Worm (Caenorhabditis elegans) whole organism, midembryonic: ENCODE results near the gene srxa-10.

Experiments used
- T22C8.4 ChIP-seq: fragments of 200-800 bp; sonication (Bioruptor generic); IDR thresholded peaks from 2 replicates; pipeline ENCODE4 v1.3.6; 2022; ENCODE audit warnings: missing genetic modification characterization, missing compliant biosample characterization
- cog-1 ChIP-seq: sonication (generic microtip); optimal IDR thresholded peaks from 2 replicates; lab custom pipeline; 2016; ENCODE audit warnings: missing genetic modification characterization, missing compliant biosample characterization
- flt-1 ChIP-seq: fragments of 200-800 bp; sonication (Bioruptor generic); IDR thresholded peaks from 2 replicates; pipeline ENCODE4 v1.3.6; 2022; ENCODE audit warnings: missing genetic modification characterization, missing compliant biosample characterization
- klf-2 ChIP-seq: fragments of 200-800 bp; sonication (Bioruptor generic); conservative IDR thresholded peaks from 2 replicates; pipeline ENCODE4 v1.3.6; 2022; ENCODE audit warnings: missing genetic modification reagents, missing genetic modification characterization, missing compliant biosample characterization
- med-1 ChIP-seq: sonication (generic microtip); optimal IDR thresholded peaks from 2 replicates; lab custom pipeline; 2017; ENCODE audit warnings: missing genetic modification characterization, mild to moderate bottlenecking, missing compliant biosample characterization, antibody characterized with exemption, missing genetic modification reagents; ENCODE audit not compliant: insufficient read depth
- ref-1 ChIP-seq: fragments of 200-800 bp; sonication (Bioruptor generic); conservative IDR thresholded peaks from 2 replicates; pipeline ENCODE4 v1.3.6; 2022; ENCODE audit warnings: missing genetic modification reagents, missing genetic modification characterization, missing compliant biosample characterization
- tab-1 ChIP-seq: fragments of 200-800 bp; sonication (Bioruptor generic); IDR thresholded peaks from 2 replicates; pipeline ENCODE4 v1.3.6; 2022; ENCODE audit warnings: missing genetic modification characterization, missing compliant biosample characterization
- ztf-23 ChIP-seq: fragments of 200-800 bp; sonication (Bioruptor generic); IDR thresholded peaks from 2 replicates; pipeline ENCODE4 v1.3.6; 2022; ENCODE audit warnings: missing genetic modification reagents, missing genetic modification characterization, missing compliant biosample characterization
- ztf-29 ChIP-seq: fragments of 200-800 bp; sonication (Bioruptor generic); IDR thresholded peaks from 2 replicates; pipeline ENCODE4 v1.3.6; 2022; ENCODE audit warnings: missing genetic modification reagents, missing genetic modification characterization, missing compliant biosample characterization

srxa-10 gene

DNA sequence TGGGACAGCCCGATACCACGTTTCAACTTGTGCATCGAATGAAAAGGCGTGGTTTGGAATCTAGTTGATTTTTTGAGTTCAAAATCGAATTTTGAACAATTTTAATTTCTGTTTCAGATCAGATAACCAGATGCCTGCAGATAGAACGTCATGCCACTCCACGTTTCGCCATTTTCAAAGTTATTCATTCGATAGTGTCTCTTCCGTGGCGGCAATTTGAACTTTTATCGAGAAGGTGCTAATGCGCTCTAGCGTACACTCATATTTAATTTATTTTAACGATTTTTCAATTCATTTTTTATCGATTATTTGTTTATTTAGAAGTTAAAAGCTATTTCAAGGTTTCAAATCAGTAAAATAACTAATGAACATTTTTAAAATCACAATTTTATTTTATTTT is 20.4 kb downstream of the srxa-10 start:
- TF ChIP-seq flt-1 (GFP tag; lab: Robert Waterston, UW) (no peak), ztf-23 (no peak)

- TF ChIP-seq ztf-23 (no peak), tab-1 (GFP tag; lab: Robert Waterston, UW) (no peak), cog-1 (tag; lab: Kevin White, UChicago) (no peak), klf-2 (GFP tag; lab: Robert Waterston, UW) (no peak), med-1 (GFP tag; lab: Kevin White, UChicago) (no peak), T22C8.4 (GFP tag; lab: Robert Waterston, UW) (no peak), ref-1 (GFP tag; lab: Robert Waterston, UW) (no peak)
These were observed 24.0 kb downstream of the srxa-10 start for ce11 chrIII:9772394-9772793.

ce11 chrIII:9770590-9770989 is 25.8 kb downstream of the srxa-10 start:
- TF ChIP-seq T22C8.4 (GFP tag; lab: Robert Waterston, UW), result no peak
- TF ChIP-seq flt-1 (GFP tag; lab: Robert Waterston, UW), result no peak
- TF ChIP-seq cog-1 (tag; lab: Kevin White, UChicago), result no peak
- no peak for TF ChIP-seq ztf-23
- TF ChIP-seq ref-1 (GFP tag; lab: Robert Waterston, UW), result no peak
- no peak for TF ChIP-seq tab-1 (GFP tag; lab: Robert Waterston, UW)

DNA sequence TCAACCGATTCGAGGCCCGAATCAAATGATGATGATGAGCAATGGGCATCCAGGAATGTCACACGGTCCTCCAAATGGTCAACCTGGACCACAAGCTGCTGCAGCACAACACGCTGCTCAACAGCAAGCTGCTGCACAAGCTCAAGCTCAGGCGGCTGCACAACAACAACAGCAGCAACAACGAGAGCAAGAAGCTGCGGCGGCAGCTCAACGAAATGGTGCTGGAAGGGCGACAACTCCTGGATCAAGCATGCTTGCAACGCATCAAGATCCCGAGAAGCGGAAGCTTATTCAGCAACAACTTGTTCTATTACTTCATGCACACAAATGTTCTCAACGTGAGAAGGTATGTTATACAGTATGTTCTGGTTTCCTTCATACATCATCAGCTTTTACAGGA is 28.3 kb downstream of the srxa-10 start:
- no peak for TF ChIP-seq klf-2 (GFP tag; lab: Robert Waterston, UW)
- no peak for TF ChIP-seq ztf-23
- no peak for TF ChIP-seq ref-1 (GFP tag; lab: Robert Waterston, UW)
- TF ChIP-seq tab-1 (GFP tag; lab: Robert Waterston, UW), result no peak
- TF ChIP-seq flt-1 (GFP tag; lab: Robert Waterston, UW), result 0 out of 2 replicates have a peak, but pooled peaks have one; percentile 50
- no peak for TF ChIP-seq med-1 (GFP tag; lab: Kevin White, UChicago)

DNA sequence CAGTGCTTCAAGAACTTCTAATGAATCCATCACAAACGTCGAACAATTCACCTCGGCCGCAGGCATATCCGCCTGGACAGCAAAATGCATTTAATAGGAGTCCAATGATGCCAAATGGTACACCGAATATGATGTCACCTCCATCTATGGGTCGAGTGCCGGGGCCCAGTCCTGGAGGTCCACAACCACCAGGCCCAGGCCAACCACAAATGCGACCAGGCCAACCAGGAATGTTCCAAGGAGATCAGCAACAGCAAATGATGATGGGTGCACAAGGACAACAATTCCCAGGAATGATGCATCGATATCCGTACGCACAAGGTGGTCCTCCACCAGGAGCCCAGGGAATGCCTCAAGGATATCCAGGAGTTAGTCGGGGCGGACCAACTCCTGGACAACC is 29.3 kb downstream of the srxa-10 start:
- TF ChIP-seq ref-1 (GFP tag; lab: Robert Waterston, UW) (no peak), tab-1 (GFP tag; lab: Robert Waterston, UW) (no peak), flt-1 (GFP tag; lab: Robert Waterston, UW) (0 out of 2 replicates have a peak, but pooled peaks have one; percentile 59)

DNA sequence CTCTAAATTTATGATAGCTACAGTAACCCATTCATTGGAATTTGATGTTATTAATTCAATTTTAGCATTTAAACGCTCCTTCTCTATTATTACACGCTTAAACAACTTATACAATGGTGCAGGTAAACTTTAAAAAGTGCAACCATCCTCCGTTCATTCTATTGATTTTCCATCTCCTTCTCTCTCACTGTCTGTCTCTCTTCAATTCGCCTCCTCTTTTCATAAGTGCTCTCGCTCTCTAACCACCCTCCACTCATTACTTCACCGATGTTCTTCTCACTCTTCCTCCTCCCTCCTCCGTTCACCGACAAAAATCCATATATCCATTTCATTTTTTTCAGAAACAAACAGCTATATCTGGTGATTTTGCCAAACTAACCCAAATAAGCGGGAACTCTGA is 30.2 kb downstream of the srxa-10 start, which contains the start of gene cbp-1:
cbp-1 (plus strand) TSS at position 335 of the 400 bp plus-strand sequence.
- TF ChIP-seq ztf-29 (GFP tag; lab: Robert Waterston, UW) (no peak), klf-2 (GFP tag; lab: Robert Waterston, UW) (no peak), flt-1 (GFP tag; lab: Robert Waterston, UW) (no peak), ztf-23 (peak; percentile 16; the same call in 1 of the 2 replicates), tab-1 (GFP tag; lab: Robert Waterston, UW) (no peak), cog-1 (tag; lab: Kevin White, UChicago) (no peak), T22C8.4 (GFP tag; lab: Robert Waterston, UW) (peak; percentile 88), ref-1 (GFP tag; lab: Robert Waterston, UW) (no peak), med-1 (GFP tag; lab: Kevin White, UChicago) (no peak)

DNA sequence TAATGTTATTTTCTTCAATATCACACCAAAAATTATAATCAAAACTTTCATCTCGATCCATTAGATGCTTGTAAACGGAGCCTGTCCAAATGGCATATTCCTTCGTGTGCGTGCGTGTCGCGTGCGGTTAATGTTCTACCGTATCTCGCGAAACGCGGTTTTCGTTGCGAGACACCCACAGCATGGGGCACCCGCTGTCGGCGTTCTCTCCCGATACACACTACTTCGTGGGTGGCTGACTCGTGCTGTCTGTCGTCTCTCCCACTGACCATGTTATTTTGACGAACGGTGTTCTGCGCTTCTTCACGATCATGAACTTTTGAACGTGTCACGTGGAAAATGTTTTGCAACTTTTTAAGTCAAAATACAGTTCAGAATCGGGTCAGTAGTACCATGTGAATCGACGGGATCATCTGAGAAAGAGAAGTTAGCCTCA is 30.9 kb downstream of the srxa-10 start:
- TF ChIP-seq ztf-23 (peak; percentile 83), klf-2 (GFP tag; lab: Robert Waterston, UW) (peak; percentile 56; the same call in 1 of the 2 replicates), T22C8.4 (GFP tag; lab: Robert Waterston, UW) (peak; percentile 28), cog-1 (tag; lab: Kevin White, UChicago) (peak; percentile 97), ztf-29 (GFP tag; lab: Robert Waterston, UW) (peak; percentile 64), med-1 (GFP tag; lab: Kevin White, UChicago) (no peak), ref-1 (GFP tag; lab: Robert Waterston, UW) (peak; percentile 60; the same call in 1 of the 2 replicates), tab-1 (GFP tag; lab: Robert Waterston, UW) (peak; percentile 77), flt-1 (GFP tag; lab: Robert Waterston, UW) (peak; percentile 96)

DNA sequence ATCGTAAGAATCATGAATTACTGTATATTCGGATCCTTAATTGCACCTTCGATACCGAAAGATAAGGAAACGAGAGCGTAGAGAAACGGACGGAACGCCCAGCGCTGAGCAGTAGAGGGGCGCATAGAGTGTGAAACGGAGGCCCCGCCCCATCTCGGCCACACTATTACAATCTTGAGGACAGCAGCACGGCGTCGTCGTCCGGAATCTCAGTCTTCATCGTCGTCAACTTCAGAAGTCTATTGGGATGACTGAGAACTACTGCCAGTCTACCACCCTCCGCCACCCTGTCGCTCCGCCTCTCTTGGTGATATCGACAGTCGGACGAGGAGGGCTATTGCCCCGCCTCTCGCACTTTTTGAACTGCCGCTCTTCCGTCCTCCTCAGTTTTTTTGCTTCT is 31.6 kb downstream of the srxa-10 start:
- TF ChIP-seq ztf-23 (no peak), tab-1 (GFP tag; lab: Robert Waterston, UW) (0 out of 2 replicates have a peak, but pooled peaks have one; percentile 59)

DNA sequence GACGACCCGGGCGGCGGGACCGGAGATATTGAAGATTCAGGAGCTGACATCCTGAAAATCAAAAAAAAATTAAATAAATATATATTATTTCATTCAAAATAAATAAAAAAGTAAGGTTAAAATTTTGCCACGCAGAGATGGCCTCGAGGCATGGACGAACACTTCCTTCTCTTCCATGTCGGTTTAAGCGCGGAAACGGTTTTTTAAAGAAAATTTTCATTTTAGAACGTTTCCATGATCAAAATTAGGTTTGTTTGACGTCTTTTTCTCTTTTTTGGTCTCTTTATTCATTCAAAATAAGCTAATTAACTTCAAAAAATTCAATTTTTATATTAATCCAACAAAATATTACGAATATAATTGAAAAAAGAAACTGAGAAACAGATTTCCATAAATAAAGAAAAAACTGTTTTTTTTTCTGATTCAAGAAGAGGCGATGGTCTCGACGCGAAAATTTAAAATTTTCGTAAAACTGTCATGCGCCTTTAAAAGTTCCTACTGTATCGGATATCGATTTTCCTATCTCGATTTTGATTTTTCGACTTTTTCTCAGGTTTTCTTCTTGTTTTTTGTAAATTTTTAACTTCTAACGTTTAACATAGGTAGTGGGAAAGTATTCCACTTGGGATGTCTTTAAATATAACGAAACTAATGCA is 34.1 kb downstream of the srxa-10 start, which contains the start of gene gcc-2:
gcc-2 (minus strand) TSS at position 51 of the 656 bp plus-strand sequence.
- TF ChIP-seq ztf-29 (GFP tag; lab: Robert Waterston, UW), result no peak
- TF ChIP-seq flt-1 (GFP tag; lab: Robert Waterston, UW), result no peak
- no peak for TF ChIP-seq ref-1 (GFP tag; lab: Robert Waterston, UW)
- no peak for TF ChIP-seq med-1 (GFP tag; lab: Kevin White, UChicago)
- TF ChIP-seq klf-2 (GFP tag; lab: Robert Waterston, UW), result no peak
- no peak for TF ChIP-seq tab-1 (GFP tag; lab: Robert Waterston, UW)
- no peak for TF ChIP-seq cog-1 (tag; lab: Kevin White, UChicago)
- TF ChIP-seq ztf-23, result no peak
- no peak for TF ChIP-seq T22C8.4 (GFP tag; lab: Robert Waterston, UW)

DNA sequence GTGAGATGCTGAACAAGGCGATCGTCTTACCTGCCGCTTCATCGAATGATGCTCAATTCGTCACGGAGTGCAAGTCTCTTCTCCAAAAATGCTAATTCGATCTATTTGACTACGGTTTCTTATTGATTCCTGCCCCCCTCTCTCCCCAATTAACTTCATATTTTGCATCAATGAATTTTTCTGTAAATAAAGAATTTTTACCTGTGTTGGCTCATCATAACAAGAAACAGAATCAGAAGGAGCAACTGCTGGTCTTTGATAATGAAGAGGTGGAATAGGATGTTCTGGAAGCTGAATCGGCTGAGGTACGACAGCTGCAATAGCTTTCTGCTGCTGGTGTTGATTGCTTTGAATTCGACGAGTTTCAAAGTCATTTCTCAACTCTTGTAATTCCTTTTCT is 36.2 kb downstream of the srxa-10 start:
- no peak for TF ChIP-seq ztf-23
- no peak for TF ChIP-seq flt-1 (GFP tag; lab: Robert Waterston, UW)
- no peak for TF ChIP-seq tab-1 (GFP tag; lab: Robert Waterston, UW)
- no peak for TF ChIP-seq ref-1 (GFP tag; lab: Robert Waterston, UW)
- TF ChIP-seq med-1 (GFP tag; lab: Kevin White, UChicago), result no peak
- no peak for TF ChIP-seq klf-2 (GFP tag; lab: Robert Waterston, UW)
- TF ChIP-seq cog-1 (tag; lab: Kevin White, UChicago), result no peak
- TF ChIP-seq T22C8.4 (GFP tag; lab: Robert Waterston, UW), result no peak
- no peak for TF ChIP-seq ztf-29 (GFP tag; lab: Robert Waterston, UW)
